Fruit fly (Drosophila melanogaster): Measurements from ENCODE around the gene CG18599.

The CG18599 gene

DNA sequence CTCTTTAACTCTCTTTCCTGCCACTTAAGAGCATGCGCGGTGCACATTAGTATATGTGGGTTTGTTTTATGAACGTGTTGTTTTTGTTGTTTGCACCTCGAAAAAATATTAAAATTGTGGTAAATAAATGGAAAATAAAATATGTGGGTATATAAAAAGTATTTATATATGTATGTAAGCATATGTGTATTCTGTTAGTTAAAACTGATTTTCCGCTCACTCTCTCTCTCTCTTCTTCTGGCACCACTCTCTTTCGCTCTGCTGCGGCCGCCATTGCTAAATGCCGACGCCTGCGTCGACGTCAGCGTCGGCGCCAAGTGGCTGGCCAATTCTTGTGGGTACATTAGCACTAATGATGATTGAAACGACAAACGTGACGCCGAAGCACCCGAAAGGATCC lies 2.3 kb upstream of the CG18599 start:
- TF ChIP-seq Clk (GFP tag; optimal IDR thresholded peaks at IDR 0.05) (no peak), Hr96 (GFP tag; optimal IDR thresholded peaks at IDR 0.05) (no peak), CG14711 (tag; optimal IDR thresholded peaks at IDR 0.05) (no peak), CG33017 (tag; optimal IDR thresholded peaks at IDR 0.05) (no peak), CG11617 (GFP tag; optimal IDR thresholded peaks at IDR 0.05) (no peak), cic (GFP tag; optimal IDR thresholded peaks at IDR 0.05) (no peak)

- TF ChIP-seq bab1 (GFP tag; optimal IDR thresholded peaks at IDR 0.05) (no peak), CG12768 (GFP tag; optimal IDR thresholded peaks at IDR 0.05) (no peak), CG14711 (tag; optimal IDR thresholded peaks at IDR 0.05) (no peak), kay (GFP tag; ENCODE audit: borderline replicate concordance) (no peak), tj (GFP tag; optimal IDR thresholded peaks at IDR 0.05) (no peak), CG5204 (GFP tag; optimal IDR thresholded peaks at IDR 0.05) (no peak), pad (GFP tag; optimal IDR thresholded peaks at IDR 0.05) (no peak), CG11617 (GFP tag; optimal IDR thresholded peaks at IDR 0.05) (no peak), CG1620 (GFP tag; optimal IDR thresholded peaks at IDR 0.05) (no peak), Clk (GFP tag; optimal IDR thresholded peaks at IDR 0.05) (no peak), CG7045 (GFP tag; optimal IDR thresholded peaks at IDR 0.05) (no peak), cic (GFP tag; optimal IDR thresholded peaks at IDR 0.05) (no peak), cnc (optimal IDR thresholded peaks at IDR 0.05) (no peak), ovo (GFP tag; optimal IDR thresholded peaks at IDR 0.05) (no peak), Hr96 (GFP tag; optimal IDR thresholded peaks at IDR 0.05) (no peak), Crg-1 (GFP tag; optimal IDR thresholded peaks at IDR 0.05) (no peak), CG7101 (tag; optimal IDR thresholded peaks at IDR 0.05) (no peak), CG33017 (tag; optimal IDR thresholded peaks at IDR 0.05) (no peak), Mnt (GFP tag; optimal IDR thresholded peaks at IDR 0.05) (no peak), toe (GFP tag; optimal IDR thresholded peaks at IDR 0.05) (no peak)
These were observed 924 bp upstream of the CG18599 start for dm6 chr3R:18266665-18267064.

- TF ChIP-seq Hr96 (GFP tag; optimal IDR thresholded peaks at IDR 0.05): no peak
- TF ChIP-seq CG11617 (GFP tag; optimal IDR thresholded peaks at IDR 0.05): no peak
- no peak for TF ChIP-seq pad (GFP tag; optimal IDR thresholded peaks at IDR 0.05)
- no peak for TF ChIP-seq Mnt (GFP tag; optimal IDR thresholded peaks at IDR 0.05)
- TF ChIP-seq CG7045 (GFP tag; optimal IDR thresholded peaks at IDR 0.05): no peak
- TF ChIP-seq cic (GFP tag; optimal IDR thresholded peaks at IDR 0.05): no peak
- no peak for TF ChIP-seq bab1 (GFP tag; optimal IDR thresholded peaks at IDR 0.05)
- no peak for TF ChIP-seq tj (GFP tag; optimal IDR thresholded peaks at IDR 0.05)
- no peak for TF ChIP-seq cnc (optimal IDR thresholded peaks at IDR 0.05)
- TF ChIP-seq CG7101 (tag; optimal IDR thresholded peaks at IDR 0.05): no peak
- TF ChIP-seq CG33017 (tag; optimal IDR thresholded peaks at IDR 0.05): no peak
- TF ChIP-seq toe (GFP tag; optimal IDR thresholded peaks at IDR 0.05): no peak
- TF ChIP-seq CG1620 (GFP tag; optimal IDR thresholded peaks at IDR 0.05): no peak
- no peak for TF ChIP-seq ovo (GFP tag; optimal IDR thresholded peaks at IDR 0.05)
- no peak for TF ChIP-seq CG14711 (tag; optimal IDR thresholded peaks at IDR 0.05)
These were observed 2.3 kb downstream of the CG18599 start for dm6 chr3R:18269744-18270348.

DNA sequence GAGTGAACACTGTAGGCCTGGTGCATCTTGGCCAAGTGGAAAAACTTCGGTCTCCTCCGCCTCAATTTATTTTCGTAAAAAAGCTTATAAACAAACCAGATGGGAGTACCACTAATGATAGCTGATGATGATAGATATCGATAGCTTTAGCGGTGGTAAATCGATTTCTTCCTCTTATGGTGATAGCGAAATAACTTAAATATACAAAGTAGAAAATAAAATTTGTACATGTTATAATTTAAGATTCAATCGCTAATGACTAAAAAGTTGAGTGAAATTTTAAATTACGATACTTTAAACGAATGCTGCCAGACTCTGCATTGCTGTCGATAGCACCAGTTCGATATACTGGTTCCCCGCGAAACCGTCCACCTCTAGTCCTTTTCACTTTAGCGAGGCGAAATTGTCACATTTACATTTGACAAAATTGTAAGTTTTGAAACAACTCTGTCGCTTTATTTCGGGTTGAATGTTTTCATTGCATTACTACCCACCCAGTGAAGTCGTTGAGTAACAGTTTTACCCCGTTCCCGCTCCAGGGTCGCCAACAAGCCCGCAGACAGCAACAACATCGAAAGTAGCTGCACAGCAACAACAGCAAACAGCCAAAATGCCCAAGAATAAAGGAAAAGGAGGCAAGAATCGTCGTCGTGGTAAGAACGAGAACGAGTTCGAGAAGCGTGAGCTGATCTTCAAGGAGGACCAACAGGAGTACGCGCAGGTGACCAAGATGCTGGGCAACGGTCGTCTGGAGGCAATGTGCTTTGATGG lies 6.9 kb downstream of the CG18599 start, which contains the start of the genes Vps39 and eIF1A:
Gene Vps39 (minus strand): TSS at position 119 of the 771 bp plus-strand sequence.
Gene eIF1A (plus strand): TSS at position 338 of the 771 bp plus-strand sequence.
- TF ChIP-seq CG1620 (GFP tag; optimal IDR thresholded peaks at IDR 0.05) (peak; percentile 66), cic (GFP tag; optimal IDR thresholded peaks at IDR 0.05) (peak; percentile 5), ovo (GFP tag; optimal IDR thresholded peaks at IDR 0.05) (peak; percentile 41), Hr96 (GFP tag; optimal IDR thresholded peaks at IDR 0.05) (peak; percentile 67), pad (GFP tag; optimal IDR thresholded peaks at IDR 0.05) (peak; percentile 13), cnc (optimal IDR thresholded peaks at IDR 0.05) (no peak), CG33017 (tag; optimal IDR thresholded peaks at IDR 0.05) (peak; percentile 53), kay (GFP tag; ENCODE audit: borderline replicate concordance) (no peak), Clk (GFP tag; optimal IDR thresholded peaks at IDR 0.05) (peak; percentile 33), CG5204 (GFP tag; optimal IDR thresholded peaks at IDR 0.05) (no peak), Crg-1 (GFP tag; optimal IDR thresholded peaks at IDR 0.05) (peak; percentile 55), CG11617 (GFP tag; optimal IDR thresholded peaks at IDR 0.05) (peak; percentile 6), CG7101 (tag; optimal IDR thresholded peaks at IDR 0.05) (peak; percentile 33), tj (GFP tag; optimal IDR thresholded peaks at IDR 0.05) (peak; percentile 14), toe (GFP tag; optimal IDR thresholded peaks at IDR 0.05) (no peak), CG14711 (tag; optimal IDR thresholded peaks at IDR 0.05) (peak; percentile 47), CG12768 (GFP tag; optimal IDR thresholded peaks at IDR 0.05) (peak; percentile 12), bab1 (GFP tag; optimal IDR thresholded peaks at IDR 0.05) (no peak), Mnt (GFP tag; optimal IDR thresholded peaks at IDR 0.05) (peak; percentile 66), CG7045 (GFP tag; optimal IDR thresholded peaks at IDR 0.05) (peak; percentile 33)

DNA sequence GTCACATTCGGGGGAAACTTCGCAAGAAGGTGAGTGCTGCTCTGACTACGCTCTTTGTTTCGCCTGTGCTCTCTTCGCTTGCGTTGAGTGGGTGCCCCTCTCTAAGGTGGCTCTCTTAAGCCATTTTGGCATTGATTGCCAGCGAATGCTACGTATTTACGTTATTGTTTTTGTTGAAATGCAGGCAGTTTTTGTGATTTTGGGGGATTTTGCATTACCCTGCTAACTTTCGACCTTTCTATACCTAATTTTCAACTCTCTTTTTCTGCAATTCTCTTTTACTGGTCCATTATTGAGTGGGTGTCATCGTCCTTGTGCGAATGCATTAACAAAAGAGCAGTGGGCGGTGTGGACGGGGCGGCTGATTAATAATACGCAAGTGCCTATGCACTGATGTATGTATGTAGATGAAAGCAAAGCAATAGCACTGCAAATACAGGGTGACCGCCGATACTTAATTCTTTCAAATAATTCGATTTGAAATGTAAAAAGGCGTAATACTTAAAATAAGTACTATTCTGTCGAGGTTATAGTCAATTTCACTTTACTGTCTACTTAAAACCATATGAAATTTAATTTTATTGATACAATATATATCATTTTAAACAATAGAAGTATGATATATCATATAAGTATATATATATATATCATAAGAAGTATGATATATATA lies 7.7 kb downstream of the CG18599 start:
- no peak for TF ChIP-seq CG12768 (GFP tag; optimal IDR thresholded peaks at IDR 0.05)
- TF ChIP-seq CG7101 (tag; optimal IDR thresholded peaks at IDR 0.05): peak; percentile 45
- TF ChIP-seq toe (GFP tag; optimal IDR thresholded peaks at IDR 0.05): no peak
- no peak for TF ChIP-seq ovo (GFP tag; optimal IDR thresholded peaks at IDR 0.05)
- peak; percentile 39 for TF ChIP-seq CG14711 (tag; optimal IDR thresholded peaks at IDR 0.05)
- TF ChIP-seq CG7045 (GFP tag; optimal IDR thresholded peaks at IDR 0.05): no peak
- no peak for TF ChIP-seq tj (GFP tag; optimal IDR thresholded peaks at IDR 0.05)
- no peak for TF ChIP-seq Hr96 (GFP tag; optimal IDR thresholded peaks at IDR 0.05)
- TF ChIP-seq bab1 (GFP tag; optimal IDR thresholded peaks at IDR 0.05): peak; percentile 13
- no peak for TF ChIP-seq CG1620 (GFP tag; optimal IDR thresholded peaks at IDR 0.05)
- TF ChIP-seq CG5204 (GFP tag; optimal IDR thresholded peaks at IDR 0.05): no peak
- no peak for TF ChIP-seq Crg-1 (GFP tag; optimal IDR thresholded peaks at IDR 0.05)
- TF ChIP-seq CG33017 (tag; optimal IDR thresholded peaks at IDR 0.05): peak; percentile 81
- TF ChIP-seq CG11617 (GFP tag; optimal IDR thresholded peaks at IDR 0.05): peak; percentile 69

Data from whole organism, adult.